Fruit fly (Drosophila melanogaster): ENCODE data around the gene trn.

DNA sequence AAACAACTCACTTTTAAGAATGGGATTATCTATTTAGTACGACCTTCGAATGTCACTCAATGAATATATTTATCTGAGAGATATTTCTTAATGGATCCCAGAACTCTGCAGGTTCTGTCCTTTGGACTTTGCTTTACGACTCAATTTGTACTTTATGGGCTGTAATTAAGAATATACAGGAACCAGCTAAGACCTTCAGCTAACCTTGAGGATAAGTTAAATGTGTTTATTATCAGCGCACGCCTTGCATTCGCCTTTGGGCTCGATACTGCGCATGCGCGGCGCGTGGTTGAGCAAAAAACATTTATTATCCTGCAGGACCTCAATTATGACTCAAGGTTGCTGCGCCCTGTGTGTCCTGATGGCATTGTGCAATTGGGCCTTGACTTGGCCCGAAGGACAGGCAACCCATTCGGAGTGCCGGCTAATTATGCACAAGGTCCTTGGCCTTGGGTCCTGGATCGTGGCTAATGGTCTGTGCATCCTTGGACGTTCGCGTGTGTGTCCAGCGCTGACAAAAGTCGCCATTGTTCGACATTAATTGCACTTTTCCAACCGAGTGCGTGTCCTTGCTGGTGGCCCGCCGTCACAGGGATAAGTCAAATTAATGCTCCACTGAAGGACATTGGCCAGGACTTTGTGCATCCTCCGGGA is 32.7 kb upstream of the trn start:
- TF ChIP-seq MBD-R2 (GFP tag; IDR thresholded peaks at IDR 0.05) (no peak), sd (tag; optimal IDR thresholded peaks at IDR 0.05) (no peak), sens (GFP tag) (no peak), grau (tag; optimal IDR thresholded peaks at IDR 0.05) (no peak), Kr (GFP tag; optimal IDR thresholded peaks at IDR 0.05) (no peak), BtbVII (GFP tag; optimal IDR thresholded peaks at IDR 0.05) (no peak), CG6854 (GFP tag; optimal IDR thresholded peaks at IDR 0.05) (no peak), Blimp-1 (GFP tag; optimal IDR thresholded peaks at IDR 0.05) (no peak), CG11504 (tag; optimal IDR thresholded peaks at IDR 0.05) (no peak), Bgb (GFP tag; IDR thresholded peaks at IDR 0.05; ENCODE audit: partially characterized antibody) (no peak), Dad (GFP tag; optimal IDR thresholded peaks at IDR 0.05) (no peak)
